Worm (Caenorhabditis elegans): ENCODE results near the gene M176.5.

Gene M176.5

ce11 chrII:9421969-9422368 is 5.6 kb downstream of the M176.5 start, which contains the start of gene M176.11:
TSS of gene M176.11 (plus strand) at chrII:9422269.
- TF ChIP-seq unc-62 (GFP tag; optimal IDR thresholded peaks at IDR 0.05) (no peak), nhr-2 (tag; optimal IDR thresholded peaks at IDR 0.05) (no peak), ceh-39 (tag; optimal IDR thresholded peaks at IDR 0.05) (no peak), ham-2 (GFP tag; optimal IDR thresholded peaks at IDR 0.05) (no peak), elt-1 (tag; optimal IDR thresholded peaks at IDR 0.05; ENCODE audit: borderline replicate concordance, insufficient read depth) (no peak)

ce11 chrII:9418843-9419532 is 8.6 kb downstream of the M176.5 start:
- TF ChIP-seq ham-2 (GFP tag; optimal IDR thresholded peaks at IDR 0.05) (no peak), mab-5 (tag; optimal IDR thresholded peaks at IDR 0.05) (no peak), hlh-1 (tag; optimal IDR thresholded peaks at IDR 0.05) (no peak), elt-3 (tag; optimal IDR thresholded peaks at IDR 0.05) (no peak), ceh-43 (GFP tag; optimal IDR thresholded peaks at IDR 0.05) (no peak)

ce11 chrII:9418065-9418567 is 9.4 kb downstream of the M176.5 start, which contains the start of the genes M176.4 and M176.16:
TSS of gene M176.4 (plus strand) at chrII:9418365.
TSS of gene M176.16 (plus strand) at chrII:9418517.
- TF ChIP-seq flh-1 (GFP tag; optimal IDR thresholded peaks at IDR 0.05) (no peak), mab-5 (tag; optimal IDR thresholded peaks at IDR 0.05) (no peak), lsy-2 (tag; optimal IDR thresholded peaks at IDR 0.05) (no peak), blmp-1 (tag; optimal IDR thresholded peaks at IDR 0.05) (no peak), ceh-83 (GFP tag; optimal IDR thresholded peaks at IDR 0.05) (no peak), cnd-1 (tag; optimal IDR thresholded peaks at IDR 0.05) (no peak), zip-8 (tag; optimal IDR thresholded peaks at IDR 0.05) (no peak), ham-2 (GFP tag; optimal IDR thresholded peaks at IDR 0.05) (no peak), nhr-28 (tag; optimal IDR thresholded peaks at IDR 0.05) (no peak), nhr-237 (tag; optimal IDR thresholded peaks at IDR 0.05) (no peak), pha-4 (tag; optimal IDR thresholded peaks at IDR 0.05) (no peak), nhr-76 (tag; optimal IDR thresholded peaks at IDR 0.05) (no peak), hlh-1 (tag; optimal IDR thresholded peaks at IDR 0.05) (no peak), lin-32 (GFP tag; optimal IDR thresholded peaks at IDR 0.05) (no peak), ztf-11 (tag; optimal IDR thresholded peaks at IDR 0.05) (no peak), elt-3 (tag; optimal IDR thresholded peaks at IDR 0.05) (no peak), ceh-43 (GFP tag; optimal IDR thresholded peaks at IDR 0.05) (no peak), drap-1 (GFP tag; optimal IDR thresholded peaks at IDR 0.05) (no peak)

ce11 chrII:9416381-9417276 is 10.9 kb downstream of the M176.5 start, which contains the start of the genes gss-1 and chch-3:
TSS of gene gss-1 (minus strand) at chrII:9416431.
TSS of gene chch-3 (plus strand) at chrII:9417013.
- TF ChIP-seq lin-13 (tag; optimal IDR thresholded peaks at IDR 0.05), result peak; percentile 27
- TF ChIP-seq blmp-1 (tag; optimal IDR thresholded peaks at IDR 0.05), result no peak
- TF ChIP-seq nhr-2 (tag; optimal IDR thresholded peaks at IDR 0.05), result no peak
- TF ChIP-seq hlh-1 (tag; optimal IDR thresholded peaks at IDR 0.05), result no peak
- no peak for TF ChIP-seq ceh-83 (GFP tag; optimal IDR thresholded peaks at IDR 0.05)
- TF ChIP-seq mab-5 (tag; optimal IDR thresholded peaks at IDR 0.05), result no peak
- TF ChIP-seq elt-1 (tag; optimal IDR thresholded peaks at IDR 0.05; ENCODE audit: borderline replicate concordance, insufficient read depth), result no peak
- TF ChIP-seq sem-2 (GFP tag; optimal IDR thresholded peaks at IDR 0.05), result no peak
- no peak for TF ChIP-seq unc-39 (tag; optimal IDR thresholded peaks at IDR 0.05)
- TF ChIP-seq flh-1 (GFP tag; optimal IDR thresholded peaks at IDR 0.05), result no peak
- no peak for TF ChIP-seq nhr-12 (tag; optimal IDR thresholded peaks at IDR 0.05)
- TF ChIP-seq mep-1 (tag; optimal IDR thresholded peaks at IDR 0.05), result peak; percentile 68
- no peak for TF ChIP-seq nhr-28 (tag; optimal IDR thresholded peaks at IDR 0.05)
- no peak for TF ChIP-seq ces-1 (GFP tag; optimal IDR thresholded peaks at IDR 0.05)
- no peak for TF ChIP-seq unc-62 (GFP tag; optimal IDR thresholded peaks at IDR 0.05)
- TF ChIP-seq zip-8 (tag; optimal IDR thresholded peaks at IDR 0.05), result no peak
- no peak for TF ChIP-seq bed-3 (GFP tag; optimal IDR thresholded peaks at IDR 0.05)
- TF ChIP-seq drap-1 (GFP tag; optimal IDR thresholded peaks at IDR 0.05), result no peak
- no peak for TF ChIP-seq lin-32 (GFP tag; optimal IDR thresholded peaks at IDR 0.05)
- no peak for TF ChIP-seq ceh-39 (tag; optimal IDR thresholded peaks at IDR 0.05)
- peak; percentile 39 for TF ChIP-seq ham-2 (GFP tag; optimal IDR thresholded peaks at IDR 0.05)
- TF ChIP-seq lsy-2 (tag; optimal IDR thresholded peaks at IDR 0.05), result peak; percentile 38
- no peak for TF ChIP-seq snpc-4 (tag; optimal IDR thresholded peaks at IDR 0.05)
- TF ChIP-seq unc-120 (tag; optimal IDR thresholded peaks at IDR 0.05; ENCODE audit: poor library complexity, severe bottlenecking), result no peak
- no peak for TF ChIP-seq tbx-8 (GFP tag; optimal IDR thresholded peaks at IDR 0.05)
- TF ChIP-seq ceh-43 (GFP tag; optimal IDR thresholded peaks at IDR 0.05), result no peak
- TF ChIP-seq sptf-1 (tag; optimal IDR thresholded peaks at IDR 0.05), result no peak
- TF ChIP-seq cnd-1 (tag; optimal IDR thresholded peaks at IDR 0.05), result no peak
- TF ChIP-seq M03D4.4 (tag; optimal IDR thresholded peaks at IDR 0.05), result no peak
- no peak for TF ChIP-seq pha-4 (tag; optimal IDR thresholded peaks at IDR 0.05)
- TF ChIP-seq elt-3 (tag; optimal IDR thresholded peaks at IDR 0.05), result no peak
- no peak for TF ChIP-seq nhr-237 (tag; optimal IDR thresholded peaks at IDR 0.05)
- TF ChIP-seq ztf-11 (tag; optimal IDR thresholded peaks at IDR 0.05), result no peak
